Worm (Caenorhabditis elegans): Measurements from ENCODE around the gene ZC53.1.

DNA sequence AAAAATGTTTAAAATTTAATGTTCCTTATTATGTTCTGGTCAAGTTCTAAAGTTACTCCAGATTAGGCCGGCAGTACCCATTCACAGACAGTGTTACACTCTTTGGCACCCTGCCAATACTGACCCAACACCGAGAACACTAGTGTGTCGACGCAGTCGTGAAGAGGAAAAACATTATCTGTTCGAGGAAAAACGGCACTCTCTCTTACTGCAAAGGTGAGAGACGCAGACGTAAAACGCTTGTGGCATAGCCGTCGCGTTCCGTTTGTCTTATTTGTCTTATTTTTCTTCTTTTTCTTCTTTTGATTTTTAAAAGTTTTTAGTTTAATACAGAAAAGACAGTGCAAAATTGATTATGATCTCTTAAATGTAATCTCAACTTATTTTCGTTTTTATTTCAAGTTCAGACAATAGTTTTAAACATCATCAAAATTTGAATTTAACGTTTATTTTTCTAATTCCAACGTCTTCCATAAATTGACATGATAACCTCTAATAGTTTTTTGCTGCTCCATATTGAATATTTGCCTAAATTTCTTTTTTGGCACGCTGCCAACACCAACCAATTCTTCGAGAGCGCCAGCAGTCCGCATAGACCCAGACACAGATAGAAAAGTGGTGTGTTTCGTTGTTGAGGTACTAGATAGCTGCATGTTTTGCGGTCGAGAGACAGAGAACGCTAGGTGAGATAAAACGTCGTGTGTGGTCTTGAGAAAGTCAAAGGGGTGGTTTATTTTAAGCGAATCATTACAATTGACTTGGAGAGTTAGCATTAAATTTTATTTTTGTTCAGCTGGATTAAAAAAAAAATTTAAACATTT is 47.9 kb upstream of the ZC53.1 start:
- TF ChIP-seq nhr-90 (tag; optimal IDR thresholded peaks at IDR 0.05) (no peak), lir-1 (GFP tag; conservative IDR thresholded peaks at IDR 0.05) (no peak)
